Fruit fly (Drosophila melanogaster): ENCODE results near the gene mesh.

The mesh gene

dm6 chr3R:31168968-31169367 lies 26.6 kb downstream of the mesh start, which contains the start of gene stops (continued):
- no peak for TF ChIP-seq CG3838 (GFP tag; optimal IDR thresholded peaks at IDR 0.05)
- no peak for TF ChIP-seq pita (GFP tag; optimal IDR thresholded peaks at IDR 0.05)
- TF ChIP-seq CG16813 (GFP tag; IDR thresholded peaks at IDR 0.05; ENCODE audit: partially characterized antibody) = no peak
- TF ChIP-seq CG3726 (GFP tag; IDR thresholded peaks at IDR 0.05) = no peak
- TF ChIP-seq sna (GFP tag; IDR thresholded peaks at IDR 0.05; ENCODE audit: partially characterized antibody) = no peak
- TF ChIP-seq CG17385 (GFP tag; optimal IDR thresholded peaks at IDR 0.05) = peak; percentile 46
- peak; percentile 62 for TF ChIP-seq CG12071 (GFP tag; optimal IDR thresholded peaks at IDR 0.05)
- TF ChIP-seq br (optimal IDR thresholded peaks at IDR 0.05) = no peak
- TF ChIP-seq CG33557 (GFP tag; optimal IDR thresholded peaks at IDR 0.05) = no peak
- TF ChIP-seq CG7372 (GFP tag; IDR thresholded peaks at IDR 0.05) = no peak
- TF ChIP-seq danr (GFP tag; IDR thresholded peaks at IDR 0.05) = no peak
- TF ChIP-seq Xrp1 (GFP tag; IDR thresholded peaks at IDR 0.05) = peak; percentile 44
- peak; percentile 19 for TF ChIP-seq chn (GFP tag; optimal IDR thresholded peaks at IDR 0.05)
- peak; percentile 31 for TF ChIP-seq CG15696 (tag; optimal IDR thresholded peaks at IDR 0.05)
- TF ChIP-seq trem (tag; optimal IDR thresholded peaks at IDR 0.05) = no peak
- TF ChIP-seq dimm (GFP tag; IDR thresholded peaks at IDR 0.05) = no peak
- no peak for TF ChIP-seq cas (GFP tag; IDR thresholded peaks at IDR 0.05)
- TF ChIP-seq Awh (GFP tag; IDR thresholded peaks at IDR 0.05) = peak; percentile 84
- 0 out of 3 replicates have a peak, but pooled peaks have one; percentile 17 for TF ChIP-seq CG34422 (GFP tag; IDR thresholded peaks at IDR 0.05)
- no peak for TF ChIP-seq Opbp (GFP tag; IDR thresholded peaks at IDR 0.05; ENCODE audit: partially characterized antibody)
- peak; percentile 15 for TF ChIP-seq Sox102F (GFP tag; optimal IDR thresholded peaks at IDR 0.05)
- TF ChIP-seq CG9797 (GFP tag; optimal IDR thresholded peaks at IDR 0.05) = no peak
- TF ChIP-seq fd3F (GFP tag; optimal IDR thresholded peaks at IDR 0.05) = no peak
- no peak for TF ChIP-seq stwl (tag; optimal IDR thresholded peaks at IDR 0.05)
- peak; percentile 10 for TF ChIP-seq CG7556 (GFP tag; optimal IDR thresholded peaks at IDR 0.05)
- TF ChIP-seq CG6175 (GFP tag; IDR thresholded peaks at IDR 0.05) = no peak
- TF ChIP-seq CG14710 (tag; optimal IDR thresholded peaks at IDR 0.05) = no peak
- no peak for TF ChIP-seq NC2α (GFP tag; optimal IDR thresholded peaks at IDR 0.05)

DNA sequence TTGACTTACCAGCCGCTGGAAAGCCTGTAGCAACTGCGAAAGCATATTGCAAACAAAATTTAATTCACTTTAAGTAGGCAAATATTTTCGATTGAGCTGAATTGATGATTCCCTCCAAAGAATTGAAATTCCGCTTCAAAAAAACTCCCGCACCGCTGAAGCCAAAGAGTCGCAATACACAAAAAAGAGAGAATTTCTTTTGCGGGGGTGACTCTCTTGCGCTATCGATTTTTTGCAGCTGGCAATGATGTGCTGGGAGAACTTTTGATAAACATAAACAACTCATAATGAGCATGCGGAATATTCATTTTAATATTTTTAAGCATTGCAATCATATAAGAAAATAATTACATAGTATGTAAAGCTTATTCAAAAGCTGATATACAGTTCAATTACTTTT lies 27.1 kb downstream of the mesh start:
- no peak for TF ChIP-seq ab (GFP tag; optimal IDR thresholded peaks at IDR 0.05)
- TF ChIP-seq Dp (GFP tag; optimal IDR thresholded peaks at IDR 0.05) = no peak
- no peak for TF ChIP-seq Max (GFP tag; optimal IDR thresholded peaks at IDR 0.05)
- TF ChIP-seq CG34422 (GFP tag; IDR thresholded peaks at IDR 0.05) = 0 out of 3 replicates have a peak, but pooled peaks have one; percentile 3
- TF ChIP-seq CG32532 (GFP tag; IDR thresholded peaks at IDR 0.05) = no peak
- TF ChIP-seq CG2116 (GFP tag; optimal IDR thresholded peaks at IDR 0.05) = no peak
- TF ChIP-seq tap (tag; optimal IDR thresholded peaks at IDR 0.05) = no peak
- no peak for TF ChIP-seq so (GFP tag; IDR thresholded peaks at IDR 0.05)
- peak; percentile 91 for TF ChIP-seq onecut (GFP tag; IDR thresholded peaks at IDR 0.05)
- TF ChIP-seq CG3163 (GFP tag; optimal IDR thresholded peaks at IDR 0.05) = peak; percentile 63
- TF ChIP-seq dm (GFP tag; optimal IDR thresholded peaks at IDR 0.05) = no peak
- no peak for TF ChIP-seq ems (GFP tag; optimal IDR thresholded peaks at IDR 0.05)
- TF ChIP-seq Trl (optimal IDR thresholded peaks at IDR 0.05) = peak in 1 of 2 experiments; percentile 52
- no peak for TF ChIP-seq Trl (GFP tag; optimal IDR thresholded peaks at IDR 0.05)
- peak; percentile 55; the same call in 1 of the 2 replicates for TF ChIP-seq CG9215 (GFP tag; IDR thresholded peaks at IDR 0.05)
- TF ChIP-seq Mrtf (GFP tag; IDR thresholded peaks at IDR 0.05) = no peak
- no peak for TF ChIP-seq CG18619 (GFP tag; optimal IDR thresholded peaks at IDR 0.05)
- no peak for TF ChIP-seq CG4707 (GFP tag; optimal IDR thresholded peaks at IDR 0.05)
